Fruit fly (Drosophila melanogaster) whole organism, prepupa: Measurements from ENCODE around the gene Pex3.

Source experiments
- Blimp-1 ChIP-seq: fragments of 200-800 bp; sonication (Bioruptor generic); optimal IDR thresholded peaks from 3 replicates; lab custom pipeline; 2017; ENCODE audit warnings: missing biosample characterization, missing genetic modification characterization, mild to moderate bottlenecking, moderate library complexity, missing genetic modification reagents
- CG10631 ChIP-seq: fragments of 200-800 bp; sonication (Bioruptor generic); optimal IDR thresholded peaks from 2 replicates; lab custom pipeline; 2016; ENCODE audit warnings: missing biosample characterization, missing genetic modification characterization
- CG10669 ChIP-seq: fragments of 200-800 bp; sonication (Bioruptor generic); optimal IDR thresholded peaks from 3 replicates; lab custom pipeline; 2018; ENCODE audit warnings: missing biosample characterization, mild to moderate bottlenecking, missing genetic modification characterization, moderate library complexity
- CG11294 ChIP-seq: fragments of 200-800 bp; sonication (Bioruptor generic); IDR thresholded peaks from 2 replicates; pipeline ENCODE4 v1.3.6; 2022; ENCODE audit warnings: missing biosample characterization, missing genetic modification characterization
- CG11902 ChIP-seq: fragments of 200-800 bp; sonication (Bioruptor generic); optimal IDR thresholded peaks from 3 replicates; lab custom pipeline; 2016; ENCODE audit warnings: missing biosample characterization, missing genetic modification characterization
- CG15336 ChIP-seq: fragments of 200-800 bp; sonication (Bioruptor generic); IDR thresholded peaks from 2 replicates; pipeline ENCODE4 v1.3.6; 2022; ENCODE audit warnings: missing biosample characterization, missing genetic modification characterization
- CG3032 ChIP-seq: fragments of 200-800 bp; optimal IDR thresholded peaks from 2 replicates; lab custom pipeline; 2019; ENCODE audit warnings: missing biosample characterization, mild to moderate bottlenecking, missing genetic modification characterization, moderate library complexity
- CG31627 ChIP-seq: fragments of 200-800 bp; sonication (Bioruptor generic); optimal IDR thresholded peaks from 3 replicates; lab custom pipeline; 2016; ENCODE audit warnings: missing biosample characterization, missing genetic modification characterization
- CG32006 ChIP-seq: fragments of 200-800 bp; sonication (Bioruptor generic); optimal IDR thresholded peaks from 3 replicates; lab custom pipeline; 2017; ENCODE audit warnings: missing biosample characterization, mild to moderate bottlenecking, missing genetic modification characterization
- CG34406 ChIP-seq: fragments of 200-800 bp; sonication (Bioruptor generic); optimal IDR thresholded peaks from 3 replicates; lab custom pipeline; 2016; ENCODE audit warnings: missing biosample characterization, missing genetic modification characterization
- CG3919 ChIP-seq: fragments of 200-800 bp; sonication (Bioruptor generic); optimal IDR thresholded peaks from 3 replicates; lab custom pipeline; 2016; ENCODE audit warnings: missing biosample characterization, missing genetic modification characterization
- CG4318 ChIP-seq: fragments of 200-800 bp; sonication (Bioruptor generic); optimal IDR thresholded peaks from 3 replicates; lab custom pipeline; 2017; ENCODE audit warnings: missing biosample characterization, mild to moderate bottlenecking, missing genetic modification characterization
- CG6163 ChIP-seq: fragments of 200-800 bp; sonication (Bioruptor generic); IDR thresholded peaks from 3 replicates; pipeline ENCODE4 v1.3.6; 2022; ENCODE audit warnings: missing biosample characterization, missing genetic modification characterization
- CG6276 ChIP-seq: fragments of 200-800 bp; sonication (Bioruptor generic); optimal IDR thresholded peaks from 2 replicates; lab custom pipeline; 2017; ENCODE audit warnings: missing biosample characterization, mild to moderate bottlenecking, missing genetic modification characterization
- CG6792 ChIP-seq: fragments of 200-800 bp; sonication (Bioruptor generic); optimal IDR thresholded peaks from 3 replicates; lab custom pipeline; 2016; ENCODE audit warnings: missing biosample characterization, missing genetic modification characterization
- CG6808 ChIP-seq: fragments of 200-800 bp; sonication (Bioruptor generic); optimal IDR thresholded peaks from 3 replicates; lab custom pipeline; 2017; ENCODE audit warnings: missing biosample characterization, missing genetic modification characterization, mild to moderate bottlenecking, moderate library complexity, missing genetic modification reagents
- CG6854 ChIP-seq: fragments of 200-800 bp; sonication (Bioruptor generic); optimal IDR thresholded peaks from 2 replicates; lab custom pipeline; 2017; ENCODE audit warnings: missing biosample characterization, mild to moderate bottlenecking, missing genetic modification characterization
- CG7368 ChIP-seq: fragments of 200-800 bp; sonication (Bioruptor generic); optimal IDR thresholded peaks from 3 replicates; lab custom pipeline; 2016; ENCODE audit warnings: missing biosample characterization, missing genetic modification characterization
- CG8319 ChIP-seq: fragments of 200-800 bp; sonication (Bioruptor generic); optimal IDR thresholded peaks from 3 replicates; lab custom pipeline; 2016; ENCODE audit warnings: missing biosample characterization, missing genetic modification characterization
- CG8632 ChIP-seq: fragments of 200-800 bp; sonication (Bioruptor generic); optimal IDR thresholded peaks from 3 replicates; lab custom pipeline; 2016; ENCODE audit warnings: missing biosample characterization, missing genetic modification characterization
- CG9139 ChIP-seq: fragments of 200-800 bp; sonication (Bioruptor generic); optimal IDR thresholded peaks from 3 replicates; lab custom pipeline; 2017; ENCODE audit warnings: missing biosample characterization, mild to moderate bottlenecking, missing genetic modification characterization
- Eip75B ChIP-seq: fragments of 200-800 bp; sonication (Bioruptor generic); optimal IDR thresholded peaks from 3 replicates; lab custom pipeline; 2016; ENCODE audit warnings: missing biosample characterization, missing genetic modification characterization
- Eip78C ChIP-seq: fragments of 200-800 bp; sonication (Bioruptor generic); peaks from one replicate; lab custom pipeline; 2016; ENCODE audit warnings: missing biosample characterization, missing genetic modification characterization
- Ets21C ChIP-seq: fragments of 200-800 bp; sonication (Bioruptor generic); optimal IDR thresholded peaks from 3 replicates; lab custom pipeline; 2016; ENCODE audit warnings: missing biosample characterization, missing genetic modification characterization
- Ets96B ChIP-seq: fragments of 200-800 bp; optimal IDR thresholded peaks from 2 replicates; lab custom pipeline; 2019; ENCODE audit warnings: missing biosample characterization, mild to moderate bottlenecking, missing genetic modification characterization, moderate library complexity
- Hr39 ChIP-seq: fragments of 200-800 bp; sonication (Bioruptor generic); optimal IDR thresholded peaks from 2 replicates; lab custom pipeline; 2016; ENCODE audit warnings: missing biosample characterization, missing genetic modification characterization
- Lpt ChIP-seq: fragments of 200-800 bp; sonication (Bioruptor generic); optimal IDR thresholded peaks from 3 replicates; lab custom pipeline; 2016; ENCODE audit warnings: missing biosample characterization, missing genetic modification characterization
- Met ChIP-seq: fragments of 200-800 bp; sonication (Bioruptor generic); optimal IDR thresholded peaks from 3 replicates; lab custom pipeline; 2016; ENCODE audit warnings: missing biosample characterization, missing genetic modification characterization
- OdsH ChIP-seq: fragments of 200-800 bp; sonication (Bioruptor generic); optimal IDR thresholded peaks from 3 replicates; lab custom pipeline; 2016; ENCODE audit warnings: missing biosample characterization, missing genetic modification characterization
- Smox ChIP-seq: fragments of 200-800 bp; sonication (Bioruptor generic); optimal IDR thresholded peaks from 3 replicates; lab custom pipeline; 2016; ENCODE audit warnings: missing biosample characterization, missing genetic modification characterization
- Sox102F ChIP-seq: fragments of 200-800 bp; sonication (Bioruptor generic); optimal IDR thresholded peaks from 2 replicates; lab custom pipeline; 2016; ENCODE audit warnings: missing biosample characterization, mild to moderate bottlenecking, missing genetic modification characterization
- Sox14 ChIP-seq: fragments of 200-800 bp; sonication (Bioruptor generic); optimal IDR thresholded peaks from 3 replicates; lab custom pipeline; 2016; ENCODE audit warnings: missing biosample characterization, missing genetic modification characterization
- Sox15 ChIP-seq: fragments of 200-800 bp; sonication (Bioruptor generic); optimal IDR thresholded peaks from 3 replicates; lab custom pipeline; 2016; ENCODE audit warnings: missing biosample characterization, missing genetic modification characterization
- achi ChIP-seq: fragments of 200-800 bp; sonication (Bioruptor generic); optimal IDR thresholded peaks from 3 replicates; lab custom pipeline; 2016; ENCODE audit warnings: missing biosample characterization, missing genetic modification characterization
- acj6 ChIP-seq: fragments of 200-800 bp; sonication (Bioruptor generic); optimal IDR thresholded peaks from 3 replicates; lab custom pipeline; 2016; ENCODE audit warnings: missing biosample characterization, missing genetic modification characterization
- cyc ChIP-seq: fragments of 200-800 bp; sonication (Bioruptor generic); optimal IDR thresholded peaks from 3 replicates; lab custom pipeline; 2016; ENCODE audit warnings: missing biosample characterization, missing genetic modification characterization
- eg ChIP-seq: fragments of 200-800 bp; sonication (Bioruptor generic); IDR thresholded peaks from 3 replicates; pipeline ENCODE4 v1.3.6; 2022; ENCODE audit warnings: missing biosample characterization, missing genetic modification characterization
- esn ChIP-seq: fragments of 200-800 bp; sonication (Bioruptor generic); optimal IDR thresholded peaks from 2 replicates; lab custom pipeline; 2016; ENCODE audit warnings: missing biosample characterization, mild to moderate bottlenecking, missing genetic modification characterization, moderate library complexity
- fd85E ChIP-seq: fragments of 200-800 bp; sonication (Bioruptor generic); optimal IDR thresholded peaks from 3 replicates; lab custom pipeline; 2016; ENCODE audit warnings: missing biosample characterization, missing genetic modification characterization
- fkh ChIP-seq: fragments of 200-800 bp; sonication (Bioruptor generic); optimal IDR thresholded peaks from 3 replicates; lab custom pipeline; 2017; ENCODE audit warnings: missing biosample characterization, mild to moderate bottlenecking, missing genetic modification characterization, moderate library complexity
- lz ChIP-seq: fragments of 200-800 bp; sonication (Bioruptor generic); optimal IDR thresholded peaks from 3 replicates; lab custom pipeline; 2016; ENCODE audit warnings: missing biosample characterization, missing genetic modification characterization
- net ChIP-seq: fragments of 200-800 bp; sonication (Bioruptor generic); optimal IDR thresholded peaks from 3 replicates; lab custom pipeline; 2016; ENCODE audit warnings: missing biosample characterization, missing genetic modification characterization
- pdm3 ChIP-seq: fragments of 200-800 bp; sonication (Bioruptor generic); optimal IDR thresholded peaks from 3 replicates; lab custom pipeline; 2016; ENCODE audit warnings: missing biosample characterization, missing genetic modification characterization
- salr ChIP-seq, 2 experiments: fragments of 200-800 bp; sonication (Bioruptor generic); optimal IDR thresholded peaks; 3 replicates each; lab custom pipeline; 2016 to 2018; ENCODE audit warnings: missing biosample characterization in 2 of 2, missing genetic modification characterization in 2 of 2, mild to moderate bottlenecking in 1 of 2
- spab ChIP-seq: fragments of 200-800 bp; sonication (Bioruptor generic); optimal IDR thresholded peaks from 2 replicates; lab custom pipeline; 2017; ENCODE audit warnings: missing biosample characterization, mild to moderate bottlenecking, missing genetic modification characterization, missing genetic modification reagents
- svp ChIP-seq: fragments of 200-800 bp; sonication (Bioruptor generic); peaks from one replicate; lab custom pipeline; 2016; ENCODE audit warnings: missing biosample characterization, missing genetic modification characterization
- topi ChIP-seq: fragments of 200-800 bp; sonication (Bioruptor generic); optimal IDR thresholded peaks from 3 replicates; lab custom pipeline; 2016; ENCODE audit warnings: missing biosample characterization, missing genetic modification characterization
- vri ChIP-seq: fragments of 200-800 bp; sonication (Bioruptor generic); optimal IDR thresholded peaks from 3 replicates; lab custom pipeline; 2016; ENCODE audit warnings: missing biosample characterization, mild to moderate bottlenecking, missing genetic modification characterization

The Pex3 gene

DNA sequence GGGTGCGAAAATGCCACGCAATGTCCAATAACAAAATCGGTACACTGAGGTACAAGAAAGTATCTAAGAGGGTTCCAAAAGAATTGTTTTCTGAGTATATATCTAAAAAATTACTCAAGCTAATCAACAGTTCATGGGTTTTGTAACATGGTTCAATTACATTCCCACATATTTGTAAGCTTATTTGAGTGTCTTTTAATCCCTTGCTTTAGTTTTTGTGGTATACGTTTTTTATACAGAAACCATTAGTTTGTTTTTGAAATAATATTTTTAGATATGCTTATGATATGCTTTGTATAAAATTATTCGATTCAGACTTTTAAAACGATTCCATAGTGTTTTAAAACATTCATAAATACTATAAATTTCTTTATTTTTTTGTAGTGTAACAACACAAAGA lies 36.7 kb downstream of the Pex3 start (continued):
- TF ChIP-seq CG11902 (GFP tag; lab: Kevin White, UChicago), result no peak
- peak; percentile 23 for TF ChIP-seq net
- no peak for TF ChIP-seq CG11294
- peak; percentile 50 for TF ChIP-seq acj6 (GFP tag; lab: Kevin White, UChicago)
- no peak for TF ChIP-seq fd85E (GFP tag; lab: Kevin White, UChicago)
- TF ChIP-seq CG6276 (GFP tag; lab: Kevin White, UChicago), result no peak
- TF ChIP-seq CG6163 (GFP tag; lab: Robert Waterston, UW), result no peak
- no peak for TF ChIP-seq CG9139
- TF ChIP-seq Sox102F (GFP tag; lab: Kevin White, UChicago), result peak; percentile 59
- peak; percentile 38 for TF ChIP-seq Hr39 (GFP tag; lab: Kevin White, UChicago)
- peak; percentile 35 for TF ChIP-seq cyc (GFP tag; lab: Kevin White, UChicago)
- TF ChIP-seq vri (GFP tag; lab: Kevin White, UChicago), result peak; percentile 16
- no peak for TF ChIP-seq CG15336 (GFP tag; lab: Robert Waterston, UW)
- TF ChIP-seq CG8632, result peak; percentile 45
- TF ChIP-seq CG4318 (GFP tag; lab: Kevin White, UChicago), result peak; percentile 18
- TF ChIP-seq CG6854, result no peak
- TF ChIP-seq OdsH (GFP tag; lab: Kevin White, UChicago), result peak; percentile 58
- TF ChIP-seq Ets96B (tag; lab: Kevin White, UChicago), result peak; percentile 66

DNA sequence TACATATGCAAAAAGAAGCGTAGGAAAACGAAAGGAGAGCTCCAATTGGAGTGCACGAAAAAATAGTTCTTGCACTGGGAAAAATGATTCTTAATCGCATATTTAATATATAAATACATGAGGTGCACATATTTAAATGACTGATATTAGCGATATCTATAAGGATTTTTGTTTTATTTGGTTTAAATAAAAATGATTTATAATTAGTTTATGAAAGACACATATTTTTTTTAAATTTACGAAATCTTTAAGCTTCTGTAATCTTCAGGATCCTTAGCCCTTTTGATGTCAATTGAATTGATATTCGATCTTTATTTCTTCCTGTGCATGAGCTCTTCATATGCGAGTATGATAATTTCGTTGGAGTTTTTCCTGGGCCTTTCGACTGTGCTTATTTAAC lies 43.6 kb downstream of the Pex3 start:
- peak; percentile 50 for TF ChIP-seq CG32006 (GFP tag; lab: Kevin White, UChicago)
- no peak for TF ChIP-seq topi
- no peak for TF ChIP-seq CG8632
- TF ChIP-seq spab (GFP tag; lab: Kevin White, UChicago), result peak; percentile 64
- peak; percentile 14 for TF ChIP-seq CG8319 (GFP tag; lab: Kevin White, UChicago)
- peak; percentile 9 for TF ChIP-seq CG34406
- peak; percentile 19 for TF ChIP-seq OdsH (GFP tag; lab: Kevin White, UChicago)
- TF ChIP-seq Ets96B (tag; lab: Kevin White, UChicago), result peak; percentile 49
- TF ChIP-seq svp (GFP tag; lab: Kevin White, UChicago), result peak; percentile 11
- peak; percentile 30 for TF ChIP-seq CG10631
- TF ChIP-seq achi, result peak; percentile 7
- no peak for TF ChIP-seq CG6808 (GFP tag; lab: Kevin White, UChicago)
- peak; percentile 5 for TF ChIP-seq Eip75B
- peak; percentile 69 for TF ChIP-seq Eip78C
- peak; percentile 42 for TF ChIP-seq CG3032 (tag; lab: Kevin White, UChicago)
- peak in 1 of 2 experiments; percentile 43 for TF ChIP-seq salr (GFP tag; optimal IDR thresholded peaks at IDR 0.05; lab: Kevin White, UChicago)

DNA sequence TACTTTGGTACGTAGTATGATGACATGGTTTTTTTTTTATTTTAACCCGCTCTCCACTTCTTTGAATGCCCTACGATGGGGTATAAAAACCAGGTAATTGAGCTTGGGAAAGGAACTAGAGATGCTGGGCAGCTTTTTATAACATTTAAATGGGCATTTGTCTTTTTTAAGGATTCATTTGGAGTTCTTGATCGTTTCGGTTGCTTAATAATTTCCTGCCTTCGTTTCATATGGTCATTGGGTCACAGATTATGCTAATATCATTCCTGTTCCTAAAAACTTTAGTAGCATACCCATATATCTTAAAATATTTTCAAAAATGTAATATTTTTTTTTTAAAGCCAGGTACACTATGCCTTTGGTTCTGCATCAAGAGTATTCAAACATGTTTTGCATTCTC lies 44.6 kb downstream of the Pex3 start:
- TF ChIP-seq CG4318 (GFP tag; lab: Kevin White, UChicago) (no peak), fkh (GFP tag; lab: Kevin White, UChicago) (no peak), eg (GFP tag; lab: Robert Waterston, UW) (no peak), Met (GFP tag; lab: Kevin White, UChicago) (peak; percentile 69), Blimp-1 (GFP tag; lab: Kevin White, UChicago) (no peak), salr (GFP tag; optimal IDR thresholded peaks at IDR 0.05; lab: Kevin White, UChicago) (peak in 1 of 2 experiments; percentile 0), Smox (GFP tag; lab: Kevin White, UChicago) (peak; percentile 40), Ets96B (tag; lab: Kevin White, UChicago) (peak; percentile 10), Hr39 (GFP tag; lab: Kevin White, UChicago) (peak; percentile 46), CG6792 (GFP tag; lab: Kevin White, UChicago) (peak; percentile 44), CG32006 (GFP tag; lab: Kevin White, UChicago) (no peak), OdsH (GFP tag; lab: Kevin White, UChicago) (no peak), CG6276 (GFP tag; lab: Kevin White, UChicago) (no peak), CG7368 (GFP tag; lab: Kevin White, UChicago) (no peak), lz (GFP tag; lab: Kevin White, UChicago) (peak; percentile 18), CG6163 (GFP tag; lab: Robert Waterston, UW) (no peak), CG10669 (GFP tag; lab: Kevin White, UChicago) (no peak), pdm3 (GFP tag; lab: Kevin White, UChicago) (peak; percentile 6), CG8632 (peak; percentile 13), CG11902 (GFP tag; lab: Kevin White, UChicago) (no peak), CG6808 (GFP tag; lab: Kevin White, UChicago) (no peak), CG31627 (GFP tag; lab: Kevin White, UChicago) (peak; percentile 59), CG10631 (peak; percentile 49), spab (GFP tag; lab: Kevin White, UChicago) (no peak), Lpt (GFP tag; lab: Kevin White, UChicago) (no peak), Sox14 (peak; percentile 19), cyc (GFP tag; lab: Kevin White, UChicago) (peak; percentile 62), esn (GFP tag; lab: Kevin White, UChicago) (peak; percentile 76), Sox15 (GFP tag; lab: Kevin White, UChicago) (no peak), CG3919 (GFP tag; lab: Kevin White, UChicago) (peak; percentile 10), Ets21C (GFP tag; lab: Kevin White, UChicago) (peak; percentile 42), Eip78C (peak; percentile 80)
